Fruit fly (Drosophila melanogaster): Measurements from ENCODE around the gene CG12236.

CG12236 gene

dm6 chrX:5880139-5880924 is 27.6 kb upstream of the CG12236 start (continued):
- TF ChIP-seq CG10147 (GFP tag; optimal IDR thresholded peaks at IDR 0.05), result peak; percentile 34
- TF ChIP-seq rib (GFP tag; IDR thresholded peaks at IDR 0.05), result no peak
- TF ChIP-seq CG17829 (tag; optimal IDR thresholded peaks at IDR 0.05), result peak; percentile 39
- no peak for TF ChIP-seq CG11398 (GFP tag; optimal IDR thresholded peaks at IDR 0.05)
- peak; percentile 62 for TF ChIP-seq Ptx1 (GFP tag; IDR thresholded peaks at IDR 0.05)
- peak; percentile 43 for TF ChIP-seq odd (GFP tag; optimal IDR thresholded peaks at IDR 0.05)
- peak; percentile 43 for TF ChIP-seq Abd-B (GFP tag; optimal IDR thresholded peaks at IDR 0.05)
- TF ChIP-seq CG2712 (tag; optimal IDR thresholded peaks at IDR 0.05), result peak; percentile 61
- TF ChIP-seq dysf (GFP tag; IDR thresholded peaks at IDR 0.05), result peak; percentile 66; the same call in 2 of the 3 replicates
- peak; percentile 17 for TF ChIP-seq CG10654 (GFP tag; optimal IDR thresholded peaks at IDR 0.05)
- TF ChIP-seq CG31441 (GFP tag; IDR thresholded peaks at IDR 0.05), result peak; percentile 40; the same call in 1 of the 2 replicates
- TF ChIP-seq lbe (GFP tag; optimal IDR thresholded peaks at IDR 0.05), result peak; percentile 77
- TF ChIP-seq CG6272 (GFP tag; IDR thresholded peaks at IDR 0.05), result no peak
- peak; percentile 17 for TF ChIP-seq CG7786 (GFP tag; optimal IDR thresholded peaks at IDR 0.05)
- TF ChIP-seq bcd (GFP tag; optimal IDR thresholded peaks at IDR 0.05), result no peak
- no peak for TF ChIP-seq Bteb2 (GFP tag; optimal IDR thresholded peaks at IDR 0.05)
- no peak for TF ChIP-seq Lhr (GFP tag; optimal IDR thresholded peaks at IDR 0.05)
- no peak; the same call in 1 of the 2 replicates for TF ChIP-seq ara (GFP tag; IDR thresholded peaks at IDR 0.05)
- TF ChIP-seq gce (GFP tag; IDR thresholded peaks at IDR 0.05), result 0 out of 3 replicates have a peak, but pooled peaks have one; percentile 44
- peak; percentile 48; the same call in 1 of the 2 replicates for TF ChIP-seq sob (GFP tag; IDR thresholded peaks at IDR 0.05)
- TF ChIP-seq ap (GFP tag; IDR thresholded peaks at IDR 0.05), result no peak
- peak; percentile 30 for TF ChIP-seq wek (GFP tag; optimal IDR thresholded peaks at IDR 0.05)
- peak; percentile 74 for TF ChIP-seq YL-1 (GFP tag; optimal IDR thresholded peaks at IDR 0.05)
- TF ChIP-seq ham (GFP tag; IDR thresholded peaks at IDR 0.05), result no peak
- no peak for TF ChIP-seq CG42726 (GFP tag; IDR thresholded peaks at IDR 0.05; ENCODE audit: partially characterized antibody)
- no peak for TF ChIP-seq CG43689 (GFP tag; IDR thresholded peaks at IDR 0.05)
- no peak for TF ChIP-seq CkIIα-i1 (GFP tag; IDR thresholded peaks at IDR 0.05)
- TF ChIP-seq HLH54F (GFP tag; optimal IDR thresholded peaks at IDR 0.05), result peak; percentile 33
- TF ChIP-seq schlank (tag; optimal IDR thresholded peaks at IDR 0.05), result no peak
- TF ChIP-seq CG1529 (GFP tag; optimal IDR thresholded peaks at IDR 0.05), result no peak
- TF ChIP-seq CG4328 (GFP tag; optimal IDR thresholded peaks at IDR 0.05), result peak; percentile 34
- peak; percentile 58 for TF ChIP-seq CG17359 (tag; optimal IDR thresholded peaks at IDR 0.05)
- peak; percentile 35 for TF ChIP-seq Nf-YC (tag; optimal IDR thresholded peaks at IDR 0.05)
- TF ChIP-seq Dref (GFP tag; IDR thresholded peaks at IDR 0.05), result no peak
- TF ChIP-seq C15 (GFP tag; IDR thresholded peaks at IDR 0.05), result no peak
- no peak for TF ChIP-seq CG10274 (GFP tag; optimal IDR thresholded peaks at IDR 0.05)
- TF ChIP-seq Sox102F (GFP tag; optimal IDR thresholded peaks at IDR 0.05), result peak; percentile 52
- no peak for TF ChIP-seq ash1 (GFP tag; optimal IDR thresholded peaks at IDR 0.05)
- TF ChIP-seq CG11695 (GFP tag; IDR thresholded peaks at IDR 0.05), result 0 out of 3 replicates have a peak, but pooled peaks have one; percentile 34
- peak; percentile 64 for TF ChIP-seq Hmr (GFP tag; optimal IDR thresholded peaks at IDR 0.05)
- TF ChIP-seq CG10431 (GFP tag; optimal IDR thresholded peaks at IDR 0.05), result no peak
- no peak for TF ChIP-seq CG8765 (GFP tag; IDR thresholded peaks at IDR 0.05)
- no peak for TF ChIP-seq al (GFP tag; IDR thresholded peaks at IDR 0.05)
- peak; percentile 18 for TF ChIP-seq trem (tag; optimal IDR thresholded peaks at IDR 0.05)
- no peak for TF ChIP-seq CG7271 (tag; optimal IDR thresholded peaks at IDR 0.05)
- no peak for TF ChIP-seq jing (GFP tag; optimal IDR thresholded peaks at IDR 0.05)
- TF ChIP-seq CG30403 (GFP tag; optimal IDR thresholded peaks at IDR 0.05), result peak; percentile 52
- TF ChIP-seq CG13296 (GFP tag; optimal IDR thresholded peaks at IDR 0.05), result peak; percentile 47
- no peak for TF ChIP-seq trh (GFP tag; optimal IDR thresholded peaks at IDR 0.05)
- peak; percentile 20 for TF ChIP-seq CG10267 (tag; optimal IDR thresholded peaks at IDR 0.05)

Measured in whole organism, embryonic.